Fruit fly (Drosophila melanogaster): ENCODE data around the gene cona.
A peak's percentile ranks its signal among the peaks of the same experiment; 100 is the strongest.

Gene cona

dm6 chr3R:18365978-18366643 lies 19.5 kb upstream of the cona start, which contains the start of the genes WRNexo and Nup43 (continued):
- TF ChIP-seq D19B (GFP tag; optimal IDR thresholded peaks at IDR 0.05) = no peak
- TF ChIP-seq Hr39 (optimal IDR thresholded peaks at IDR 0.05) = no peak
- no peak for TF ChIP-seq CG3838 (GFP tag; optimal IDR thresholded peaks at IDR 0.05)
- no peak for TF ChIP-seq CG8281 (tag; optimal IDR thresholded peaks at IDR 0.05)
- TF ChIP-seq klu (GFP tag; IDR thresholded peaks at IDR 0.05) = no peak; the same call in 1 of the 2 replicates
- TF ChIP-seq z (GFP tag; IDR thresholded peaks at IDR 0.05) = no peak
- TF ChIP-seq sim (GFP tag; IDR thresholded peaks at IDR 0.05) = no peak
- no peak for TF ChIP-seq rib (GFP tag; IDR thresholded peaks at IDR 0.05)
- no peak for TF ChIP-seq Drgx (GFP tag; IDR thresholded peaks at IDR 0.05)
- TF ChIP-seq fd64A (GFP tag; optimal IDR thresholded peaks at IDR 0.05) = no peak
- peak; percentile 62; the same call in 2 of the 3 replicates for TF ChIP-seq CG34422 (GFP tag; IDR thresholded peaks at IDR 0.05)
- TF ChIP-seq CG33557 (GFP tag; optimal IDR thresholded peaks at IDR 0.05) = no peak
- TF ChIP-seq chm (GFP tag; IDR thresholded peaks at IDR 0.05) = no peak
- TF ChIP-seq pan (optimal IDR thresholded peaks at IDR 0.05) = no peak
- TF ChIP-seq pan (GFP tag; optimal IDR thresholded peaks at IDR 0.05 in 1 of 2, IDR thresholded peaks at IDR 0.05 in 1 of 2) = peak in 1 of 2 experiments; percentile 42
- peak; percentile 69 for TF ChIP-seq pfk (GFP tag; optimal IDR thresholded peaks at IDR 0.05)
- no peak for TF ChIP-seq Tbp (GFP tag; optimal IDR thresholded peaks at IDR 0.05)
- no peak for TF ChIP-seq Hr78 (GFP tag; optimal IDR thresholded peaks at IDR 0.05)
- TF ChIP-seq NC2β (GFP tag; optimal IDR thresholded peaks at IDR 0.05) = peak; percentile 0
- TF ChIP-seq CG15479 (GFP tag; optimal IDR thresholded peaks at IDR 0.05) = no peak
- no peak for TF ChIP-seq CG17328 (GFP tag; IDR thresholded peaks at IDR 0.05)
- TF ChIP-seq CG11456 (GFP tag; IDR thresholded peaks at IDR 0.05) = peak; percentile 17; the same call in 1 of the 3 replicates
- TF ChIP-seq CG33213 (GFP tag; optimal IDR thresholded peaks at IDR 0.05) = no peak
- no peak for TF ChIP-seq Mad (GFP tag; optimal IDR thresholded peaks at IDR 0.05)
- 0 out of 2 replicates have a peak, but pooled peaks have one; percentile 10 for TF ChIP-seq CG13287 (GFP tag; IDR thresholded peaks at IDR 0.05; ENCODE audit: partially characterized antibody)
- TF ChIP-seq jigr1 (GFP tag; IDR thresholded peaks at IDR 0.05) = no peak
- TF ChIP-seq CG18011 (GFP tag; optimal IDR thresholded peaks at IDR 0.05) = peak; percentile 15
- peak; percentile 34; the same call in 1 of the 2 replicates for TF ChIP-seq CG32772 (GFP tag; IDR thresholded peaks at IDR 0.05)
- TF ChIP-seq pb (GFP tag; optimal IDR thresholded peaks at IDR 0.05) = no peak
- peak; percentile 4 for TF ChIP-seq CG18619 (GFP tag; optimal IDR thresholded peaks at IDR 0.05)
- peak; percentile 37 for TF ChIP-seq stwl (tag; optimal IDR thresholded peaks at IDR 0.05)
- peak; percentile 84 for TF ChIP-seq CG17361 (GFP tag; IDR thresholded peaks at IDR 0.05)
- peak; percentile 43; the same call in 1 of the 2 replicates for TF ChIP-seq CG31441 (GFP tag; IDR thresholded peaks at IDR 0.05)
- peak; percentile 32; the same call in 1 of the 2 replicates for TF ChIP-seq CG10366 (GFP tag; IDR thresholded peaks at IDR 0.05)
- peak; percentile 46 for TF ChIP-seq pzg (GFP tag; optimal IDR thresholded peaks at IDR 0.05)
- TF ChIP-seq Dip2 (GFP tag; IDR thresholded peaks at IDR 0.05) = no peak
- TF ChIP-seq HLH3B (GFP tag; IDR thresholded peaks at IDR 0.05) = no peak
- no peak for TF ChIP-seq CG6175 (GFP tag; IDR thresholded peaks at IDR 0.05)
- no peak for TF ChIP-seq CG10959 (GFP tag; IDR thresholded peaks at IDR 0.05)
- TF ChIP-seq CG18599 (GFP tag; optimal IDR thresholded peaks at IDR 0.05) = no peak
- TF ChIP-seq dysf (GFP tag; IDR thresholded peaks at IDR 0.05) = peak; percentile 36; the same call in 1 of the 3 replicates
- no peak for TF ChIP-seq nerfin-2 (GFP tag; IDR thresholded peaks at IDR 0.05; ENCODE audit: partially characterized antibody)
- TF ChIP-seq Ravus (GFP tag; IDR thresholded peaks at IDR 0.05) = no peak
- no peak for TF ChIP-seq CG17186 (GFP tag; optimal IDR thresholded peaks at IDR 0.05)
- TF ChIP-seq Lhr (GFP tag; optimal IDR thresholded peaks at IDR 0.05) = peak; percentile 44
- TF ChIP-seq danr (GFP tag; IDR thresholded peaks at IDR 0.05) = no peak
- no peak for TF ChIP-seq CG13894 (tag; optimal IDR thresholded peaks at IDR 0.05)
- no peak for TF ChIP-seq lbe (GFP tag; optimal IDR thresholded peaks at IDR 0.05)
- TF ChIP-seq GATAe (GFP tag; conservative IDR thresholded peaks at IDR 0.05) = no peak
- TF ChIP-seq CG13775 (GFP tag; optimal IDR thresholded peaks at IDR 0.05) = peak; percentile 67
- TF ChIP-seq CG13296 (GFP tag; optimal IDR thresholded peaks at IDR 0.05) = no peak
